Worm (Caenorhabditis elegans) whole organism, L4 larva: Measurements from ENCODE around the gene F54D1.6.

Experiments
- F10B5.3 ChIP-seq: sonication (generic microtip); optimal IDR thresholded peaks from 2 replicates; lab custom pipeline; 2016; ENCODE audit warnings: mild to moderate bottlenecking, missing genetic modification characterization, missing compliant biosample characterization
- F26F4.8 ChIP-seq: fragments of 200-800 bp; sonication (Bioruptor generic); conservative IDR thresholded peaks from 2 replicates; pipeline ENCODE4 v1.3.6; 2022; ENCODE audit warnings: missing genetic modification characterization, missing compliant biosample characterization
- F44E2.7 ChIP-seq: fragments of 200-800 bp; sonication (Bioruptor generic); IDR thresholded peaks from 2 replicates; pipeline ENCODE4 v2.1.2; 2022; ENCODE audit warnings: missing genetic modification characterization, missing compliant biosample characterization
- R02D3.7 ChIP-seq: fragments of 150-350 bp; sonication (generic microtip); optimal IDR thresholded peaks from 3 replicates; lab custom pipeline; 2014; ENCODE audit warnings: missing biosample characterization, missing genetic modification characterization
- T20F7.1 ChIP-seq: fragments of 200-800 bp; sonication (Bioruptor generic); optimal IDR thresholded peaks from 2 replicates; lab custom pipeline; 2018; ENCODE audit warnings: mild to moderate bottlenecking, missing genetic modification characterization, missing compliant biosample characterization
- T26A8.4 ChIP-seq: fragments of 200-800 bp; sonication (Bioruptor generic); IDR thresholded peaks from 2 replicates; pipeline ENCODE4 v1.3.6; 2022; ENCODE audit warnings: missing genetic modification characterization, missing compliant biosample characterization
- Y105C5A.15 ChIP-seq: fragments of 200-800 bp; sonication (Bioruptor generic); IDR thresholded peaks from 2 replicates; pipeline ENCODE4 v1.3.6; 2022; ENCODE audit warnings: missing genetic modification characterization, missing compliant biosample characterization
- ZK337.2 ChIP-seq: fragments of 200-800 bp; sonication (Bioruptor generic); IDR thresholded peaks from 2 replicates; pipeline ENCODE4 v1.3.6; 2022; ENCODE audit warnings: missing genetic modification reagents, missing genetic modification characterization, missing compliant biosample characterization
- aha-1 ChIP-seq: fragments of 150-350 bp; peaks from one replicate; lab custom pipeline; 2014; ENCODE audit warnings: missing biosample characterization, missing genetic modification characterization
- ceh-28 ChIP-seq: fragments of 150-350 bp; optimal IDR thresholded peaks from 2 replicates; lab custom pipeline; 2014; ENCODE audit warnings: missing biosample characterization, missing genetic modification reagents, missing genetic modification characterization
- ceh-32 ChIP-seq: sonication (generic microtip); optimal IDR thresholded peaks from 2 replicates; lab custom pipeline; 2016; ENCODE audit warnings: mild to moderate bottlenecking, missing genetic modification characterization, missing compliant biosample characterization; ENCODE audit not compliant: poor library complexity
- ceh-44 ChIP-seq: fragments of 200-800 bp; sonication (Bioruptor generic); IDR thresholded peaks from 2 replicates; pipeline ENCODE4 v1.3.6; 2022; ENCODE audit warnings: missing genetic modification reagents, missing genetic modification characterization, missing compliant biosample characterization
- ceh-82 ChIP-seq: sonication (generic microtip); optimal IDR thresholded peaks from 2 replicates; lab custom pipeline; 2017; ENCODE audit warnings: missing biosample characterization, missing genetic modification characterization
- ces-1 ChIP-seq: fragments of 150-350 bp; sonication (generic microtip); optimal IDR thresholded peaks from 4 replicates; lab custom pipeline; 2014; ENCODE audit warnings: missing biosample characterization, missing genetic modification reagents, missing genetic modification characterization
- cey-2 ChIP-seq: sonication (generic microtip); optimal IDR thresholded peaks from 3 replicates; lab custom pipeline; 2017; ENCODE audit warnings: missing genetic modification characterization, mild to moderate bottlenecking, missing compliant biosample characterization, antibody characterized with exemption, borderline replicate concordance; ENCODE audit not compliant: insufficient read depth
- daf-12 ChIP-seq: fragments of 150-350 bp; optimal IDR thresholded peaks from 2 replicates; lab custom pipeline; 2014; ENCODE audit warnings: missing biosample characterization, missing genetic modification reagents, missing genetic modification characterization
- dmd-6 ChIP-seq: fragments of 200-800 bp; sonication (Bioruptor generic); IDR thresholded peaks from 2 replicates; pipeline ENCODE4 v1.3.6; 2022; ENCODE audit warnings: missing genetic modification reagents, missing genetic modification characterization, missing compliant biosample characterization
- dmd-8 ChIP-seq: fragments of 200-800 bp; sonication (Bioruptor generic); IDR thresholded peaks from 2 replicates; pipeline ENCODE4 v1.3.6; 2022; ENCODE audit warnings: missing genetic modification characterization, missing compliant biosample characterization
- dmd-9 ChIP-seq: fragments of 200-800 bp; sonication (Bioruptor generic); IDR thresholded peaks from 2 replicates; pipeline ENCODE4 v1.3.6; 2022; ENCODE audit warnings: missing genetic modification reagents, missing genetic modification characterization, missing compliant biosample characterization
- dpl-1 ChIP-seq: fragments of 150-350 bp; optimal IDR thresholded peaks from 2 replicates; lab custom pipeline; 2014; ENCODE audit warnings: missing biosample characterization, missing genetic modification reagents, missing genetic modification characterization
- duxl-1 ChIP-seq: sonication (generic microtip); optimal IDR thresholded peaks from 2 replicates; lab custom pipeline; 2016; ENCODE audit warnings: mild to moderate bottlenecking, missing genetic modification characterization, moderate library complexity, missing compliant biosample characterization; ENCODE audit not compliant: poor library complexity
- egl-43 ChIP-seq: fragments of 200-800 bp; sonication (Bioruptor generic); IDR thresholded peaks from 2 replicates; pipeline ENCODE4 v1.3.6; 2022; ENCODE audit warnings: missing genetic modification reagents, missing genetic modification characterization, missing compliant biosample characterization
- fkh-10 ChIP-seq: fragments of 150-350 bp; optimal IDR thresholded peaks from 2 replicates; lab custom pipeline; 2014; ENCODE audit warnings: missing biosample characterization, missing genetic modification reagents, missing genetic modification characterization
- hlh-30 ChIP-seq: sonication (generic microtip); optimal IDR thresholded peaks from 2 replicates; lab custom pipeline; 2017; ENCODE audit warnings: antibody characterized with exemption, mild to moderate bottlenecking, missing genetic modification characterization, missing compliant biosample characterization; ENCODE audit not compliant: insufficient read depth
- lin-29 ChIP-seq: fragments of 200-800 bp; sonication (Bioruptor generic); IDR thresholded peaks from 2 replicates; pipeline ENCODE4 v1.3.6; 2022; ENCODE audit warnings: missing genetic modification reagents, missing genetic modification characterization, missing compliant biosample characterization
- lsy-2 ChIP-seq, 2 experiments: fragments of 150-350 bp in 1 of 2; sonication (generic microtip) in 1 of 2; optimal IDR thresholded peaks; 2 replicates each; lab custom pipeline; 2014 to 2017; ENCODE audit warnings: missing biosample characterization in 2 of 2, missing genetic modification characterization in 2 of 2
- mdt-29 ChIP-seq: fragments of 200-800 bp; sonication (Bioruptor generic); IDR thresholded peaks from 2 replicates; pipeline ENCODE4 v1.3.6; 2022; ENCODE audit warnings: missing genetic modification reagents, missing genetic modification characterization, missing compliant biosample characterization
- mep-1 ChIP-seq: fragments of 150-350 bp; sonication (generic microtip); optimal IDR thresholded peaks from 3 replicates; lab custom pipeline; 2014; ENCODE audit warnings: missing biosample characterization, missing genetic modification characterization
- mes-2 ChIP-seq: sonication (generic microtip); optimal IDR thresholded peaks from 2 replicates; lab custom pipeline; 2016; ENCODE audit warnings: missing genotype, mild to moderate bottlenecking, missing genetic modification characterization, missing compliant biosample characterization; ENCODE audit not compliant: poor library complexity, severe bottlenecking
- mxl-2 ChIP-seq: fragments of 200-800 bp; sonication (Bioruptor generic); conservative IDR thresholded peaks from 2 replicates; pipeline ENCODE4 v1.3.6; 2022; ENCODE audit warnings: missing genetic modification reagents, missing genetic modification characterization, missing compliant biosample characterization
- mxl-3 ChIP-seq: fragments of 200-800 bp; sonication (Bioruptor generic); optimal IDR thresholded peaks from 2 replicates; lab custom pipeline; 2018; ENCODE audit warnings: mild to moderate bottlenecking, missing genetic modification characterization, missing compliant biosample characterization
- nhr-10 ChIP-seq: fragments of 150-350 bp; optimal IDR thresholded peaks from 2 replicates; lab custom pipeline; 2014; ENCODE audit warnings: missing biosample characterization, missing genetic modification characterization
- nhr-25 ChIP-seq: sonication (generic microtip); optimal IDR thresholded peaks from 2 replicates; lab custom pipeline; 2017; ENCODE audit warnings: missing genetic modification characterization, mild to moderate bottlenecking, missing compliant biosample characterization, antibody characterized with exemption, moderate library complexity, borderline replicate concordance; ENCODE audit not compliant: insufficient read depth
- nhr-6 ChIP-seq: fragments of 150-350 bp; optimal IDR thresholded peaks from 2 replicates; lab custom pipeline; 2014; ENCODE audit warnings: missing biosample characterization, missing genetic modification characterization
- nhr-77 ChIP-seq: fragments of 150-350 bp; optimal IDR thresholded peaks from 2 replicates; lab custom pipeline; 2014; ENCODE audit warnings: missing biosample characterization, missing genetic modification characterization
- pha-4 ChIP-seq, 2 experiments: fragments of 150-350 bp in 1 of 2; fragments of 200-800 bp in 1 of 2; sonication (Bioruptor generic) in 1 of 2; IDR thresholded peaks in 1 of 2; optimal IDR thresholded peaks in 1 of 2; 2 replicates each; pipeline versions ENCODE4 v1.3.6 to Lab custom; 2014 to 2022; ENCODE audit warnings: missing genetic modification characterization in 2 of 2, missing genetic modification reagents in 2 of 2, missing biosample characterization in 1 of 2, missing compliant biosample characterization in 1 of 2
- pqm-1 ChIP-seq: sonication (generic microtip); optimal IDR thresholded peaks from 2 replicates; lab custom pipeline; 2017; ENCODE audit warnings: missing biosample characterization, missing genetic modification characterization
- rbr-2 ChIP-seq: sonication (generic microtip); optimal IDR thresholded peaks from 2 replicates; lab custom pipeline; 2016; ENCODE audit warnings: missing genotype, missing genetic modification characterization, missing compliant biosample characterization
- set-16 ChIP-seq: fragments of 200-800 bp; sonication (Bioruptor generic); IDR thresholded peaks from 2 replicates; pipeline ENCODE4 v1.3.6; 2022; ENCODE audit warnings: missing genetic modification reagents, missing genetic modification characterization, missing compliant biosample characterization
- snpc-4 ChIP-seq: fragments of 150-350 bp; optimal IDR thresholded peaks from 2 replicates; lab custom pipeline; 2014; ENCODE audit warnings: missing biosample characterization, missing genetic modification characterization
- tag-97 ChIP-seq: fragments of 200-800 bp; sonication (Bioruptor generic); IDR thresholded peaks from 2 replicates; pipeline ENCODE4 v1.3.6; 2022; ENCODE audit warnings: missing genetic modification characterization, missing compliant biosample characterization
- tra-1 ChIP-seq: fragments of 200-800 bp; sonication (Bioruptor generic); IDR thresholded peaks from 2 replicates; pipeline ENCODE4 v1.3.6; 2022; ENCODE audit warnings: missing genetic modification reagents, missing genetic modification characterization, missing compliant biosample characterization
- unc-130 ChIP-seq: sonication (generic microtip); optimal IDR thresholded peaks from 2 replicates; lab custom pipeline; 2016; ENCODE audit warnings: missing genetic modification reagents, missing genetic modification characterization, missing compliant biosample characterization
- zfp-3 ChIP-seq: fragments of 200-800 bp; sonication (Bioruptor generic); conservative IDR thresholded peaks from 2 replicates; pipeline ENCODE4 v1.3.6; 2022; ENCODE audit warnings: missing genetic modification reagents, missing genetic modification characterization, missing compliant biosample characterization
- ztf-11 ChIP-seq: fragments of 150-350 bp; optimal IDR thresholded peaks from 2 replicates; lab custom pipeline; 2014; ENCODE audit warnings: missing biosample characterization, missing genetic modification characterization

F54D1.6 gene

ce11 chrIV:11310624-11311023 is 23.0 kb downstream of the F54D1.6 start, which contains the start of gene znf-207 (continued):
- TF ChIP-seq cey-2 = no peak
- TF ChIP-seq ceh-28 (tag; lab: Kevin White, UChicago) = no peak
- TF ChIP-seq ceh-44 (GFP tag; lab: Robert Waterston, UW) = no peak
- no peak for TF ChIP-seq tra-1 (GFP tag; lab: Robert Waterston, UW)
- peak; percentile 80 for TF ChIP-seq ces-1 (GFP tag; lab: Kevin White, UChicago)
- TF ChIP-seq snpc-4 (tag; lab: Kevin White, UChicago) = no peak
- TF ChIP-seq daf-12 (tag; lab: Kevin White, UChicago) = no peak
- no peak for TF ChIP-seq nhr-25

ce11 chrIV:11311484-11311883 is 23.9 kb downstream of the F54D1.6 start:
- TF ChIP-seq set-16 (GFP tag; lab: Robert Waterston, UW) (peak; percentile 72), ces-1 (GFP tag; lab: Kevin White, UChicago) (no peak), egl-43 (GFP tag; lab: Robert Waterston, UW) (peak; percentile 29; the same call in 1 of the 2 replicates), mdt-29 (GFP tag; lab: Robert Waterston, UW) (no peak), F26F4.8 (GFP tag; lab: Robert Waterston, UW) (0 out of 2 replicates have a peak, but pooled peaks have one; percentile 45)

- TF ChIP-seq R02D3.7 (tag; lab: Kevin White, UChicago) (no peak), mdt-29 (GFP tag; lab: Robert Waterston, UW) (no peak), ztf-11 (tag; lab: Kevin White, UChicago) (no peak), mxl-3 (no peak), tra-1 (GFP tag; lab: Robert Waterston, UW) (no peak), duxl-1 (tag; lab: Kevin White, UChicago) (no peak), ceh-44 (GFP tag; lab: Robert Waterston, UW) (no peak), dmd-8 (no peak), nhr-6 (tag; lab: Kevin White, UChicago) (no peak), ZK337.2 (GFP tag; lab: Robert Waterston, UW) (no peak)
Measured at ce11 chrIV:11313880-11314279, 26.3 kb downstream of the F54D1.6 start, which contains the start of gene dnj-2. TSS of gene dnj-2 (minus strand) at chrIV:11313980.

- TF ChIP-seq unc-130 (peak; percentile 74), T20F7.1 (no peak), hlh-30 (tag; lab: Kevin White, UChicago) (peak; percentile 32), pha-4 (GFP tag; IDR thresholded peaks at IDR 0.05; lab: Robert Waterston, UW) (no peak), pha-4 (tag; optimal IDR thresholded peaks at IDR 0.05; lab: Kevin White, UChicago) (no peak), F44E2.7 (no peak), ceh-82 (tag; lab: Kevin White, UChicago) (no peak), ceh-32 (no peak), nhr-10 (tag; lab: Kevin White, UChicago) (no peak), ztf-11 (tag; lab: Kevin White, UChicago) (no peak), tag-97 (no peak), dmd-9 (GFP tag; lab: Robert Waterston, UW) (no peak), F10B5.3 (tag; lab: Kevin White, UChicago) (no peak), lin-29 (no peak), dmd-6 (GFP tag; lab: Robert Waterston, UW) (peak; percentile 23; the same call in 1 of the 2 replicates), pqm-1 (tag; lab: Kevin White, UChicago) (no peak), aha-1 (tag; lab: Kevin White, UChicago) (no peak), mep-1 (peak; percentile 46), rbr-2 (peak; percentile 29), nhr-77 (tag; lab: Kevin White, UChicago) (no peak), fkh-10 (GFP tag; lab: Kevin White, UChicago) (no peak), zfp-3 (GFP tag; lab: Robert Waterston, UW) (no peak), mxl-2 (GFP tag; lab: Robert Waterston, UW) (no peak), T26A8.4 (GFP tag; lab: Robert Waterston, UW) (no peak), dpl-1 (peak; percentile 59), mes-2 (tag; lab: Kevin White, UChicago) (peak; percentile 97), lsy-2 (tag; optimal IDR thresholded peaks at IDR 0.05; lab: Kevin White, UChicago) (peak in 1 of 2 experiments; percentile 80), Y105C5A.15 (no peak)
Measured at ce11 chrIV:11314885-11315284, 27.3 kb downstream of the F54D1.6 start, which contains the start of the genes B0035.3, B0035.22 and pfd-4. TSS of gene B0035.3 (minus strand) at chrIV:11314998. TSS of gene B0035.22 (plus strand) at chrIV:11315153. TSS of gene pfd-4 (plus strand) at chrIV:11315207.
